Fruit fly (Drosophila melanogaster) whole organism, embryonic: Measurements from ENCODE around the gene mAChR-C.
A peak's percentile ranks its signal among the peaks of the same experiment; 100 is the strongest.

ENCODE experiments used
- CG10321 ChIP-seq: fragments of 200-800 bp; sonication (Bioruptor generic); IDR thresholded peaks from 2 replicates; pipeline ENCODE4 v1.3.6; 2022; ENCODE audit warnings: missing biosample characterization, missing genetic modification characterization
- CG11723 ChIP-seq: fragments of 200-800 bp; sonication (Bioruptor generic); optimal IDR thresholded peaks from 2 replicates; lab custom pipeline; 2017; ENCODE audit warnings: missing biosample characterization, mild to moderate bottlenecking, missing genetic modification characterization
- CG12769 ChIP-seq: fragments of 200-800 bp; sonication (Bioruptor generic); optimal IDR thresholded peaks from 2 replicates; lab custom pipeline; 2019; ENCODE audit warnings: missing biosample characterization, mild to moderate bottlenecking, missing genetic modification characterization, moderate library complexity
- CG13296 ChIP-seq: fragments of 200-800 bp; sonication (Bioruptor generic); optimal IDR thresholded peaks from 3 replicates; lab custom pipeline; 2018; ENCODE audit warnings: missing biosample characterization, mild to moderate bottlenecking, missing genetic modification characterization
- CG13775 ChIP-seq: fragments of 200-800 bp; sonication (Bioruptor generic); optimal IDR thresholded peaks from 3 replicates; lab custom pipeline; 2017; ENCODE audit warnings: missing biosample characterization, mild to moderate bottlenecking, missing genetic modification characterization
- CG14050 ChIP-seq: fragments of 200-800 bp; sonication (Bioruptor generic); IDR thresholded peaks from 3 replicates; pipeline ENCODE4 v1.3.6; 2022; ENCODE audit warnings: missing biosample characterization, missing genetic modification characterization
- CG15269 ChIP-seq: fragments of 200-800 bp; sonication (Bioruptor generic); optimal IDR thresholded peaks from 2 replicates; lab custom pipeline; 2018; ENCODE audit warnings: missing biosample characterization, mild to moderate bottlenecking, missing genetic modification characterization, moderate library complexity
- CG1602 ChIP-seq: fragments of 200-800 bp; sonication (Bioruptor generic); optimal IDR thresholded peaks from 3 replicates; lab custom pipeline; 2016; ENCODE audit warnings: missing biosample characterization, missing genetic modification characterization
- CG17361 ChIP-seq: fragments of 200-800 bp; sonication (Bioruptor generic); IDR thresholded peaks from 3 replicates; pipeline ENCODE4 v1.3.6; 2022; ENCODE audit warnings: missing biosample characterization, missing genetic modification characterization
- CG17802 ChIP-seq: fragments of 200-800 bp; sonication (Bioruptor generic); optimal IDR thresholded peaks from 2 replicates; lab custom pipeline; 2018; ENCODE audit warnings: missing biosample characterization, mild to moderate bottlenecking, missing genetic modification characterization, moderate library complexity
- CG31365 ChIP-seq: fragments of 200-800 bp; sonication (Bioruptor generic); optimal IDR thresholded peaks from 2 replicates; lab custom pipeline; 2018; ENCODE audit warnings: missing biosample characterization, mild to moderate bottlenecking, missing genetic modification characterization
- CG33557 ChIP-seq: fragments of 200-800 bp; sonication (Bioruptor generic); optimal IDR thresholded peaks from 2 replicates; lab custom pipeline; 2019; ENCODE audit warnings: missing biosample characterization, mild to moderate bottlenecking, missing genetic modification characterization, moderate library complexity
- CG3407 ChIP-seq: fragments of 200-800 bp; sonication (Bioruptor generic); optimal IDR thresholded peaks from 2 replicates; lab custom pipeline; 2018; ENCODE audit warnings: missing biosample characterization, mild to moderate bottlenecking, missing genetic modification characterization
- CG4282 ChIP-seq: fragments of 200-800 bp; sonication (Bioruptor generic); optimal IDR thresholded peaks from 2 replicates; lab custom pipeline; 2016; ENCODE audit warnings: missing biosample characterization, missing genetic modification characterization
- CG5953 ChIP-seq: fragments of 200-800 bp; sonication (Bioruptor generic); IDR thresholded peaks from 2 replicates; pipeline ENCODE4 v1.3.6; 2022; ENCODE audit warnings: missing biosample characterization, missing genetic modification characterization
- CG6254 ChIP-seq: fragments of 200-800 bp; sonication (Bioruptor generic); optimal IDR thresholded peaks from 3 replicates; lab custom pipeline; 2017; ENCODE audit warnings: mild to moderate bottlenecking, missing biosample characterization, missing genetic modification reagents, missing genetic modification characterization
- CG8924 ChIP-seq: fragments of 200-800 bp; optimal IDR thresholded peaks from 3 replicates; lab custom pipeline; 2019; ENCODE audit warnings: missing biosample characterization, mild to moderate bottlenecking, missing genetic modification characterization, moderate library complexity
- GATAe ChIP-seq: fragments of 200-800 bp; sonication (Bioruptor generic); conservative IDR thresholded peaks from 2 replicates; pipeline ENCODE4 v1.3.6; 2022; ENCODE audit warnings: missing biosample characterization, missing genetic modification characterization
- Gsc ChIP-seq: fragments of 200-800 bp; sonication (Bioruptor generic); IDR thresholded peaks from 2 replicates; pipeline ENCODE4 v1.3.6; 2022; ENCODE audit warnings: missing biosample characterization, missing genetic modification characterization
- HHEX ChIP-seq: fragments of 200-800 bp; sonication (Bioruptor generic); optimal IDR thresholded peaks from 3 replicates; lab custom pipeline; 2017; ENCODE audit warnings: missing biosample characterization, mild to moderate bottlenecking, missing genetic modification characterization, missing genetic modification reagents
- Hr39 ChIP-seq: fragments of >200 bp; optimal IDR thresholded peaks from 2 replicates; lab custom pipeline; 2017
- MBD-R2 ChIP-seq: fragments of 200-800 bp; sonication (Bioruptor generic); IDR thresholded peaks from 2 replicates; pipeline ENCODE4 v1.3.6; 2022; ENCODE audit warnings: missing biosample characterization, missing genetic modification characterization
- MESR4 ChIP-seq: fragments of 200-800 bp; sonication (Bioruptor generic); optimal IDR thresholded peaks from 2 replicates; lab custom pipeline; 2018; ENCODE audit warnings: missing biosample characterization, mild to moderate bottlenecking, missing genetic modification characterization, moderate library complexity
- Med ChIP-seq: fragments of 200-800 bp; sonication (Bioruptor generic); peaks from one replicate; lab custom pipeline; 2016; ENCODE audit warnings: missing biosample characterization, missing genetic modification characterization, mild to moderate bottlenecking, inconsistent platforms, moderate library complexity
- Optix ChIP-seq: fragments of 200-800 bp; sonication (Bioruptor generic); IDR thresholded peaks from 3 replicates; pipeline ENCODE4 v1.3.6; 2022; ENCODE audit warnings: missing biosample characterization, missing genetic modification characterization
- Ptx1 ChIP-seq: fragments of 200-800 bp; sonication (Bioruptor generic); IDR thresholded peaks from 2 replicates; pipeline ENCODE4 v1.3.6; 2022; ENCODE audit warnings: missing biosample characterization, missing genetic modification characterization
- Xrp1 ChIP-seq: fragments of 200-800 bp; sonication (Bioruptor generic); IDR thresholded peaks from 2 replicates; pipeline ENCODE4 v1.3.6; 2022; ENCODE audit warnings: missing biosample characterization, missing genetic modification characterization
- ac ChIP-seq: fragments of 200-800 bp; sonication (Bioruptor generic); optimal IDR thresholded peaks from 3 replicates; lab custom pipeline; 2017; ENCODE audit warnings: missing biosample characterization, mild to moderate bottlenecking, missing genetic modification characterization
- ash1 ChIP-seq: fragments of 200-800 bp; sonication (Bioruptor generic); optimal IDR thresholded peaks from 2 replicates; lab custom pipeline; 2018; ENCODE audit warnings: missing biosample characterization, mild to moderate bottlenecking, missing genetic modification characterization
- ato ChIP-seq: fragments of 200-800 bp; sonication (Bioruptor generic); IDR thresholded peaks from 2 replicates; pipeline ENCODE4 v1.3.6; 2022; ENCODE audit warnings: missing biosample characterization, missing genetic modification characterization; ENCODE audit not compliant: partially characterized antibody
- chinmo ChIP-seq: fragments of 200-800 bp; sonication (Bioruptor generic); IDR thresholded peaks from 4 replicates; pipeline ENCODE4 v1.3.6; 2022; ENCODE audit warnings: missing biosample characterization, missing genetic modification characterization; ENCODE audit not compliant: partially characterized antibody
- dan ChIP-seq: fragments of 200-800 bp; sonication (Bioruptor generic); IDR thresholded peaks from 2 replicates; pipeline ENCODE4 v1.3.6; 2022; ENCODE audit warnings: missing biosample characterization, missing genetic modification characterization
- dimm ChIP-seq: fragments of 200-800 bp; sonication (Bioruptor generic); IDR thresholded peaks from 2 replicates; pipeline ENCODE4 v1.3.6; 2022; ENCODE audit warnings: missing biosample characterization, missing genetic modification characterization
- en ChIP-seq: fragments of 200-800 bp; sonication (Bioruptor generic); optimal IDR thresholded peaks from 2 replicates; lab custom pipeline; 2016; ENCODE audit warnings: missing biosample characterization, missing genetic modification characterization
- gt ChIP-seq: fragments of 200-800 bp; sonication (Bioruptor generic); IDR thresholded peaks from 2 replicates; pipeline ENCODE4 v1.3.6; 2022; ENCODE audit warnings: missing biosample characterization, missing genetic modification characterization
- ham ChIP-seq: fragments of 200-800 bp; sonication (Bioruptor generic); IDR thresholded peaks from 2 replicates; pipeline ENCODE4 v1.3.6; 2022; ENCODE audit warnings: missing biosample characterization, missing genetic modification characterization
- nau ChIP-seq: fragments of 200-800 bp; sonication (Bioruptor generic); optimal IDR thresholded peaks from 3 replicates; lab custom pipeline; 2017; ENCODE audit warnings: missing biosample characterization, mild to moderate bottlenecking, missing genetic modification characterization, missing genetic modification reagents
- nerfin-2 ChIP-seq: fragments of 200-800 bp; sonication (Bioruptor generic); IDR thresholded peaks from 2 replicates; pipeline ENCODE4 v1.3.6; 2022; ENCODE audit warnings: missing biosample characterization, missing genetic modification characterization; ENCODE audit not compliant: partially characterized antibody
- nmo ChIP-seq: fragments of 200-800 bp; sonication (Bioruptor generic); optimal IDR thresholded peaks from 2 replicates; lab custom pipeline; 2018; ENCODE audit warnings: missing biosample characterization, mild to moderate bottlenecking, missing genetic modification characterization, moderate library complexity
- oc ChIP-seq: fragments of 200-800 bp; sonication (Bioruptor generic); optimal IDR thresholded peaks from 2 replicates; lab custom pipeline; 2018; ENCODE audit warnings: missing biosample characterization, mild to moderate bottlenecking, missing genetic modification characterization, moderate library complexity
- odd ChIP-seq: fragments of 200-800 bp; sonication (Bioruptor generic); optimal IDR thresholded peaks from 2 replicates; lab custom pipeline; 2017; ENCODE audit warnings: missing biosample characterization, mild to moderate bottlenecking, missing genetic modification characterization
- onecut ChIP-seq: fragments of 200-800 bp; sonication (Bioruptor generic); IDR thresholded peaks from 2 replicates; pipeline ENCODE4 v1.3.6; 2022; ENCODE audit warnings: missing biosample characterization, missing genetic modification characterization
- pho ChIP-seq: fragments of 200-800 bp; sonication (Bioruptor generic); optimal IDR thresholded peaks from 2 replicates; lab custom pipeline; 2016; ENCODE audit warnings: missing biosample characterization, missing genetic modification characterization
- phol ChIP-seq: fragments of 200-800 bp; sonication (Bioruptor generic); optimal IDR thresholded peaks from 3 replicates; lab custom pipeline; 2018; ENCODE audit warnings: missing biosample characterization, mild to moderate bottlenecking, missing genetic modification characterization, moderate library complexity
- pum ChIP-seq: fragments of 200-800 bp; sonication (Bioruptor generic); optimal IDR thresholded peaks from 2 replicates; lab custom pipeline; 2016; ENCODE audit warnings: missing biosample characterization, missing genetic modification characterization
- ro ChIP-seq: fragments of 200-800 bp; sonication (Bioruptor generic); IDR thresholded peaks from 2 replicates; pipeline ENCODE4 v1.3.6; 2022; ENCODE audit warnings: missing biosample characterization, missing genetic modification characterization
- row ChIP-seq: fragments of 200-800 bp; sonication (Bioruptor generic); IDR thresholded peaks from 3 replicates; pipeline ENCODE4 v1.3.6; 2022; ENCODE audit warnings: missing biosample characterization, missing genetic modification characterization
- sisA ChIP-seq: fragments of 200-800 bp; sonication (Bioruptor generic); IDR thresholded peaks from 2 replicates; pipeline ENCODE4 v1.3.6; 2022; ENCODE audit warnings: missing biosample characterization, missing genetic modification characterization
- sob ChIP-seq: fragments of 200-800 bp; sonication (Bioruptor generic); IDR thresholded peaks from 2 replicates; pipeline ENCODE4 v1.3.6; 2022; ENCODE audit warnings: missing biosample characterization, missing genetic modification characterization
- sqz ChIP-seq: fragments of 200-800 bp; sonication (Bioruptor generic); optimal IDR thresholded peaks from 3 replicates; lab custom pipeline; 2018; ENCODE audit warnings: missing biosample characterization, mild to moderate bottlenecking, missing genetic modification characterization
- tgo ChIP-seq: fragments of 200-800 bp; sonication (Bioruptor generic); IDR thresholded peaks from 3 replicates; pipeline ENCODE4 v1.3.6; 2022; ENCODE audit warnings: missing biosample characterization, missing genetic modification characterization
- zfh1 ChIP-seq: fragments of 200-800 bp; sonication (Bioruptor generic); IDR thresholded peaks from 3 replicates; pipeline ENCODE4 v1.3.6; 2022; ENCODE audit warnings: missing biosample characterization, missing genetic modification characterization

Gene mAChR-C

DNA sequence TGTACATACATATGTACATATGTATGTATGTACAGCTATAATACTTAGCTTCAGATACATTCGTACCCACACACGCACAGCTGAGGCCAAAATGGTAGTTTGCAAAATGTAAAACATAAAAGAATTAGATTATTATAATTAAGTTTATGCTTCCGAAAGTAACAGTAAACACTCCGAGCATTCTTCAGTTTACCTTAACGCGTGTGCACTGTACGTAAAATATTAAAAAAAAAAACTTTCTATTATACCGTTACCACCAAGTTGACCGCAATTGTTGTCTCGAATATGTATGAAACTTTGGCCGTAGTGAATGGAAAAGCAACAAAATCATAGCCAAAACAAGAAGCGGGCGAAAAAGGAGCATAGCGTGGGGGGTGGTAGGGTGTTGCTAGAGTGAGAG lies 22.1 kb upstream of the mAChR-C start (continued):
- TF ChIP-seq CG5953 (peak; percentile 52), CG6254 (peak; percentile 67), phol (tag; lab: Kevin White, UChicago) (peak; percentile 83), Xrp1 (peak; percentile 89), ham (GFP tag; lab: Robert Waterston, UW) (no peak), Med (GFP tag; lab: Kevin White, UChicago) (peak; percentile 96), gt (GFP tag; lab: Robert Waterston, UW) (no peak), Optix (GFP tag; lab: Robert Waterston, UW) (peak; percentile 72), ato (GFP tag; lab: Robert Waterston, UW) (no peak), nau (GFP tag; lab: Kevin White, UChicago) (peak; percentile 73), ac (GFP tag; lab: Kevin White, UChicago) (peak; percentile 21), row (peak; percentile 91), sob (GFP tag; lab: Robert Waterston, UW) (peak; percentile 86), CG17361 (GFP tag; lab: Robert Waterston, UW) (peak; percentile 71), MESR4 (peak; percentile 18), GATAe (GFP tag; lab: Robert Waterston, UW) (no peak; the same call in 1 of the 2 replicates), MBD-R2 (GFP tag; lab: Robert Waterston, UW) (peak; percentile 31; the same call in 1 of the 2 replicates), pho (GFP tag; lab: Kevin White, UChicago) (peak; percentile 56), zfh1 (GFP tag; lab: Robert Waterston, UW) (peak; percentile 84), nerfin-2 (no peak), CG17802 (tag; lab: Kevin White, UChicago) (peak; percentile 23), ro (no peak), nmo (GFP tag; lab: Kevin White, UChicago) (peak; percentile 84), HHEX (peak; percentile 74), CG15269 (tag; lab: Kevin White, UChicago) (peak; percentile 86), odd (GFP tag; lab: Kevin White, UChicago) (peak; percentile 71), oc (tag; lab: Kevin White, UChicago) (peak; percentile 78), pum (GFP tag; lab: Kevin White, UChicago) (peak; percentile 49), CG3407 (GFP tag; lab: Kevin White, UChicago) (peak; percentile 69), dimm (GFP tag; lab: Robert Waterston, UW) (no peak), Ptx1 (GFP tag; lab: Robert Waterston, UW) (peak; percentile 87), CG13296 (peak; percentile 76), dan (GFP tag; lab: Robert Waterston, UW) (no peak), ash1 (GFP tag; lab: Kevin White, UChicago) (peak; percentile 51), CG10321 (GFP tag; lab: Robert Waterston, UW) (0 out of 2 replicates have a peak, but pooled peaks have one; percentile 32), CG8924 (peak; percentile 80), sqz (GFP tag; lab: Kevin White, UChicago) (peak; percentile 69), Gsc (GFP tag; lab: Robert Waterston, UW) (no peak; the same call in 1 of the 2 replicates), en (GFP tag; lab: Kevin White, UChicago) (no peak), CG31365 (tag; lab: Kevin White, UChicago) (peak; percentile 21), chinmo (GFP tag; lab: Robert Waterston, UW) (no peak), CG33557 (no peak), CG4282 (GFP tag; lab: Kevin White, UChicago) (no peak), CG13775 (GFP tag; lab: Kevin White, UChicago) (peak; percentile 63), CG14050 (GFP tag; lab: Robert Waterston, UW) (peak; percentile 66), CG12769 (tag; lab: Kevin White, UChicago) (peak; percentile 33), onecut (GFP tag; lab: Robert Waterston, UW) (peak; percentile 70), CG11723 (GFP tag; lab: Kevin White, UChicago) (peak; percentile 66), Hr39 (lab: Kevin White, UChicago) (no peak), sisA (peak; percentile 70), CG1602 (GFP tag; lab: Kevin White, UChicago) (peak; percentile 67), tgo (GFP tag; lab: Robert Waterston, UW) (peak; percentile 82)
